Fruit fly (Drosophila melanogaster): ENCODE data around the gene MED27.

MED27 gene

dm6 chr3R:5621714-5622405 is 33.1 kb upstream of the MED27 start:
- no peak for TF ChIP-seq usp (GFP tag; optimal IDR thresholded peaks at IDR 0.05)
- TF ChIP-seq psq (optimal IDR thresholded peaks at IDR 0.05), result no peak
- no peak for TF ChIP-seq EcR (GFP tag; optimal IDR thresholded peaks at IDR 0.05)
- no peak for TF ChIP-seq Dll (optimal IDR thresholded peaks at IDR 0.05)
- no peak for TF ChIP-seq pan (optimal IDR thresholded peaks at IDR 0.05)
- TF ChIP-seq CG8478 (optimal IDR thresholded peaks at IDR 0.05), result no peak

dm6 chr3R:5622406-5622752 is 32.6 kb upstream of the MED27 start:
- TF ChIP-seq Dll (optimal IDR thresholded peaks at IDR 0.05) (no peak), psq (optimal IDR thresholded peaks at IDR 0.05) (no peak), pan (optimal IDR thresholded peaks at IDR 0.05) (no peak), EcR (GFP tag; optimal IDR thresholded peaks at IDR 0.05) (no peak), usp (GFP tag; optimal IDR thresholded peaks at IDR 0.05) (no peak), CG8478 (optimal IDR thresholded peaks at IDR 0.05) (no peak)

dm6 chr3R:5622985-5623630 is 31.8 kb upstream of the MED27 start:
- TF ChIP-seq EcR (GFP tag; optimal IDR thresholded peaks at IDR 0.05) (no peak), pan (optimal IDR thresholded peaks at IDR 0.05) (no peak)

- TF ChIP-seq psq (optimal IDR thresholded peaks at IDR 0.05), result no peak
These were observed 30.6 kb upstream of the MED27 start, which contains the start of the genes Dph4, Spec2 and RpL13A for dm6 chr3R:5624115-5624878. Gene Dph4, minus strand, starts transcription at chr3R:5624125. Gene Spec2, minus strand, starts transcription at chr3R:5624125. Gene RpL13A, plus strand, starts transcription at chr3R:5624474.

- no peak for TF ChIP-seq Dll (optimal IDR thresholded peaks at IDR 0.05)
- no peak for TF ChIP-seq psq (optimal IDR thresholded peaks at IDR 0.05)
- TF ChIP-seq CG8478 (optimal IDR thresholded peaks at IDR 0.05), result no peak
- TF ChIP-seq usp (GFP tag; optimal IDR thresholded peaks at IDR 0.05), result no peak
- TF ChIP-seq EcR (GFP tag; optimal IDR thresholded peaks at IDR 0.05), result no peak
- no peak for TF ChIP-seq pan (optimal IDR thresholded peaks at IDR 0.05)
These were observed 27.4 kb upstream of the MED27 start, which contains the start of gene CG31551 for dm6 chr3R:5627552-5627951. Gene CG31551, plus strand, starts transcription at chr3R:5627852.

- TF ChIP-seq pan (optimal IDR thresholded peaks at IDR 0.05) (no peak), usp (GFP tag; optimal IDR thresholded peaks at IDR 0.05) (no peak), EcR (GFP tag; optimal IDR thresholded peaks at IDR 0.05) (no peak), psq (optimal IDR thresholded peaks at IDR 0.05) (no peak), CG8478 (optimal IDR thresholded peaks at IDR 0.05) (no peak), Dll (optimal IDR thresholded peaks at IDR 0.05) (no peak)
These were observed 22.8 kb upstream of the MED27 start, which contains the start of gene CG31549 for dm6 chr3R:5632182-5632581. Gene CG31549, plus strand, starts transcription at chr3R:5632192.

dm6 chr3R:5633437-5633836 is 21.5 kb upstream of the MED27 start, which contains the start of gene CG12171:
Gene CG12171, plus strand, starts transcription at chr3R:5633627.
- no peak for TF ChIP-seq pan (optimal IDR thresholded peaks at IDR 0.05)
- TF ChIP-seq usp (GFP tag; optimal IDR thresholded peaks at IDR 0.05), result no peak
- no peak for TF ChIP-seq EcR (GFP tag; optimal IDR thresholded peaks at IDR 0.05)
- TF ChIP-seq psq (optimal IDR thresholded peaks at IDR 0.05), result no peak
- TF ChIP-seq CG8478 (optimal IDR thresholded peaks at IDR 0.05), result no peak
- no peak for TF ChIP-seq Dll (optimal IDR thresholded peaks at IDR 0.05)

- TF ChIP-seq EcR (GFP tag; optimal IDR thresholded peaks at IDR 0.05) (no peak), pan (optimal IDR thresholded peaks at IDR 0.05) (no peak), usp (GFP tag; optimal IDR thresholded peaks at IDR 0.05) (no peak), psq (optimal IDR thresholded peaks at IDR 0.05) (no peak), Dll (optimal IDR thresholded peaks at IDR 0.05) (no peak), CG8478 (optimal IDR thresholded peaks at IDR 0.05) (no peak)
These were observed 19.4 kb upstream of the MED27 start, which contains the start of gene CG31546 for dm6 chr3R:5635524-5635923. Gene CG31546, minus strand, starts transcription at chr3R:5635624.

dm6 chr3R:5636519-5637430 is 18.2 kb upstream of the MED27 start, which contains the start of the genes CG31548 and CG12170:
Gene CG31548, minus strand, starts transcription at chr3R:5636852.
Gene CG12170, plus strand, starts transcription at chr3R:5637234.
- TF ChIP-seq pan (optimal IDR thresholded peaks at IDR 0.05), result no peak
- no peak for TF ChIP-seq EcR (GFP tag; optimal IDR thresholded peaks at IDR 0.05)

dm6 chr3R:5643421-5643820 is 11.5 kb upstream of the MED27 start:
- TF ChIP-seq psq (optimal IDR thresholded peaks at IDR 0.05), result no peak
- TF ChIP-seq CG8478 (optimal IDR thresholded peaks at IDR 0.05), result no peak
- TF ChIP-seq usp (GFP tag; optimal IDR thresholded peaks at IDR 0.05), result no peak
- no peak for TF ChIP-seq Dll (optimal IDR thresholded peaks at IDR 0.05)
- TF ChIP-seq pan (optimal IDR thresholded peaks at IDR 0.05), result no peak
- TF ChIP-seq EcR (GFP tag; optimal IDR thresholded peaks at IDR 0.05), result no peak
